Fruit fly (Drosophila melanogaster) whole organism, embryonic: Measurements from ENCODE around the gene Tm1.

Experiments
- Atf6 ChIP-seq: fragments of 200-800 bp; sonication (Bioruptor generic); IDR thresholded peaks from 2 replicates; pipeline ENCODE4 v1.3.6; 2022; ENCODE audit warnings: missing biosample characterization, missing genetic modification characterization
- BEAF-32 ChIP-seq: fragments of 200-800 bp; sonication (Bioruptor generic); optimal IDR thresholded peaks from 3 replicates; lab custom pipeline; 2017; ENCODE audit warnings: missing biosample characterization, missing genetic modification characterization, mild to moderate bottlenecking, moderate library complexity, missing genetic modification reagents
- Bteb2 ChIP-seq: fragments of 200-800 bp; sonication (Bioruptor generic); optimal IDR thresholded peaks from 2 replicates; lab custom pipeline; 2016; ENCODE audit warnings: missing biosample characterization, missing genetic modification characterization
- CG11093 ChIP-seq: fragments of 200-800 bp; sonication (Bioruptor generic); IDR thresholded peaks from 3 replicates; pipeline ENCODE4 v1.3.6; 2022; ENCODE audit warnings: missing biosample characterization, missing genetic modification characterization
- CG11695 ChIP-seq: fragments of 200-800 bp; sonication (Bioruptor generic); IDR thresholded peaks from 3 replicates; pipeline ENCODE4 v1.3.6; 2022; ENCODE audit warnings: missing biosample characterization, missing genetic modification characterization
- CG12659 ChIP-seq: fragments of 200-800 bp; sonication (Bioruptor generic); optimal IDR thresholded peaks from 3 replicates; lab custom pipeline; 2017; ENCODE audit warnings: mild to moderate bottlenecking, missing biosample characterization, missing genetic modification reagents, missing genetic modification characterization
- CG14441 ChIP-seq: fragments of 200-800 bp; sonication (Bioruptor generic); IDR thresholded peaks from 2 replicates; pipeline ENCODE4 v1.3.6; 2022; ENCODE audit warnings: missing biosample characterization, missing genetic modification characterization
- CG15011 ChIP-seq: fragments of 200-800 bp; sonication (Bioruptor generic); optimal IDR thresholded peaks from 3 replicates; lab custom pipeline; 2018; ENCODE audit warnings: missing biosample characterization, mild to moderate bottlenecking, missing genetic modification characterization
- CG16813 ChIP-seq: fragments of 200-800 bp; sonication (Bioruptor generic); IDR thresholded peaks from 3 replicates; pipeline ENCODE4 v1.3.6; 2022; ENCODE audit warnings: missing biosample characterization, missing genetic modification characterization; ENCODE audit not compliant: partially characterized antibody
- CG2129 ChIP-seq: fragments of 200-800 bp; sonication (Bioruptor generic); IDR thresholded peaks from 2 replicates; pipeline ENCODE4 v1.3.6; 2022; ENCODE audit warnings: missing biosample characterization, missing genetic modification characterization; ENCODE audit not compliant: partially characterized antibody
- CG2202 ChIP-seq: fragments of 200-800 bp; sonication (Bioruptor generic); optimal IDR thresholded peaks from 2 replicates; lab custom pipeline; 2018; ENCODE audit warnings: missing biosample characterization, mild to moderate bottlenecking, missing genetic modification characterization
- CG2875 ChIP-seq: fragments of 200-800 bp; sonication (Bioruptor generic); optimal IDR thresholded peaks from 2 replicates; lab custom pipeline; 2017; ENCODE audit warnings: missing biosample characterization, mild to moderate bottlenecking, missing genetic modification characterization, missing genetic modification reagents
- CG5245 ChIP-seq: fragments of 200-800 bp; sonication (Bioruptor generic); optimal IDR thresholded peaks from 3 replicates; lab custom pipeline; 2016; ENCODE audit warnings: missing biosample characterization, missing genetic modification characterization
- CG6854 ChIP-seq: fragments of 200-800 bp; sonication (Bioruptor generic); optimal IDR thresholded peaks from 3 replicates; lab custom pipeline; 2017; ENCODE audit warnings: missing biosample characterization, mild to moderate bottlenecking, missing genetic modification characterization
- CG8765 ChIP-seq: fragments of 200-800 bp; sonication (Bioruptor generic); IDR thresholded peaks from 2 replicates; pipeline ENCODE4 v1.3.6; 2022; ENCODE audit warnings: missing biosample characterization, missing genetic modification characterization
- CG9609 ChIP-seq: fragments of 200-800 bp; sonication (Bioruptor generic); optimal IDR thresholded peaks from 3 replicates; lab custom pipeline; 2016; ENCODE audit warnings: missing biosample characterization, missing genetic modification characterization
- Dfd ChIP-seq, 2 experiments: fragments of >200 bp; optimal IDR thresholded peaks; 2 replicates each; lab custom pipeline; 2017; ENCODE audit warnings: missing biosample characterization in 2 of 2, missing genetic modification characterization in 2 of 2
- Doc2 ChIP-seq: fragments of 200-800 bp; sonication (Bioruptor generic); IDR thresholded peaks from 2 replicates; pipeline ENCODE4 v1.3.6; 2022; ENCODE audit warnings: missing biosample characterization, missing genetic modification characterization
- Hand ChIP-seq: fragments of 200-800 bp; sonication (Bioruptor generic); optimal IDR thresholded peaks from 2 replicates; lab custom pipeline; 2017; ENCODE audit warnings: mild to moderate bottlenecking, missing biosample characterization, missing genetic modification reagents, missing genetic modification characterization
- MBD-R2 ChIP-seq: fragments of 200-800 bp; sonication (Bioruptor generic); IDR thresholded peaks from 2 replicates; pipeline ENCODE4 v1.3.6; 2022; ENCODE audit warnings: missing biosample characterization, missing genetic modification characterization
- Neu2 ChIP-seq: fragments of 200-800 bp; sonication (Bioruptor generic); optimal IDR thresholded peaks from 3 replicates; lab custom pipeline; 2016; ENCODE audit warnings: missing biosample characterization, missing genetic modification characterization, borderline replicate concordance
- Oaz ChIP-seq: fragments of 200-800 bp; sonication (Bioruptor generic); IDR thresholded peaks from 2 replicates; pipeline ENCODE4 v1.3.6; 2022; ENCODE audit warnings: missing biosample characterization, missing genetic modification characterization
- Sox100B ChIP-seq: fragments of 200-800 bp; sonication (Bioruptor generic); optimal IDR thresholded peaks from 3 replicates; lab custom pipeline; 2018; ENCODE audit warnings: missing biosample characterization, mild to moderate bottlenecking, missing genetic modification characterization
- Tbp ChIP-seq: fragments of >200 bp; optimal IDR thresholded peaks from 2 replicates; lab custom pipeline; 2018; ENCODE audit warnings: missing biosample characterization, missing genetic modification characterization
- al ChIP-seq: fragments of 200-800 bp; sonication (Bioruptor generic); IDR thresholded peaks from 2 replicates; pipeline ENCODE4 v1.3.6; 2022; ENCODE audit warnings: missing biosample characterization, missing genetic modification characterization
- aop ChIP-seq: fragments of 200-800 bp; sonication (Bioruptor generic); IDR thresholded peaks from 2 replicates; pipeline ENCODE4 v1.3.6; 2022; ENCODE audit warnings: missing biosample characterization, missing genetic modification characterization
- ap ChIP-seq: fragments of 200-800 bp; sonication (Bioruptor generic); IDR thresholded peaks from 2 replicates; pipeline ENCODE4 v1.3.6; 2022; ENCODE audit warnings: missing biosample characterization, missing genetic modification characterization
- bowl ChIP-seq: fragments of 200-800 bp; sonication (Bioruptor generic); IDR thresholded peaks from 2 replicates; pipeline ENCODE4 v1.3.6; 2022; ENCODE audit warnings: missing biosample characterization, missing genetic modification characterization
- cad ChIP-seq: fragments of >200 bp; optimal IDR thresholded peaks from 2 replicates; lab custom pipeline; 2017; ENCODE audit warnings: missing biosample characterization, missing genetic modification characterization
- cg ChIP-seq: fragments of 200-800 bp; sonication (Bioruptor generic); optimal IDR thresholded peaks from 3 replicates; lab custom pipeline; 2019; ENCODE audit warnings: missing biosample characterization, mild to moderate bottlenecking, missing genetic modification characterization, moderate library complexity
- chinmo ChIP-seq: fragments of 200-800 bp; sonication (Bioruptor generic); IDR thresholded peaks from 4 replicates; pipeline ENCODE4 v1.3.6; 2022; ENCODE audit warnings: missing biosample characterization, missing genetic modification characterization; ENCODE audit not compliant: partially characterized antibody
- croc ChIP-seq: fragments of 200-800 bp; sonication (Bioruptor generic); conservative IDR thresholded peaks from 3 replicates; pipeline ENCODE4 v1.3.6; 2022; ENCODE audit warnings: missing biosample characterization, missing genetic modification characterization
- dan ChIP-seq: fragments of 200-800 bp; sonication (Bioruptor generic); IDR thresholded peaks from 2 replicates; pipeline ENCODE4 v1.3.6; 2022; ENCODE audit warnings: missing biosample characterization, missing genetic modification characterization
- dpn ChIP-seq, 2 experiments: fragments of 200-800 bp; sonication (Bioruptor generic); optimal IDR thresholded peaks; 3 replicates each; lab custom pipeline; 2016; ENCODE audit warnings: missing biosample characterization in 2 of 2, missing genetic modification characterization in 2 of 2
- ems ChIP-seq: fragments of 200-800 bp; sonication (Bioruptor generic); optimal IDR thresholded peaks from 3 replicates; lab custom pipeline; 2016; ENCODE audit warnings: missing biosample characterization, missing genetic modification characterization
- fd96Cb ChIP-seq: fragments of 200-800 bp; sonication (Bioruptor generic); optimal IDR thresholded peaks from 2 replicates; lab custom pipeline; 2018; ENCODE audit warnings: missing biosample characterization, mild to moderate bottlenecking, missing genetic modification characterization, moderate library complexity
- fu2 ChIP-seq: fragments of 200-800 bp; sonication (Bioruptor generic); optimal IDR thresholded peaks from 2 replicates; lab custom pipeline; 2016; ENCODE audit warnings: missing biosample characterization, missing genetic modification characterization
- hb ChIP-seq: fragments of 200-800 bp; sonication (Bioruptor generic); IDR thresholded peaks from 3 replicates; pipeline ENCODE4 v1.3.6; 2022; ENCODE audit warnings: missing biosample characterization, missing genetic modification characterization; ENCODE audit not compliant: partially characterized antibody
- hkb ChIP-seq, 2 experiments: fragments of 200-800 bp in 1 of 2; fragments of >200 bp in 1 of 2; sonication (Bioruptor generic) in 1 of 2; IDR thresholded peaks in 1 of 2; optimal IDR thresholded peaks in 1 of 2; 2 replicates each; pipeline versions ENCODE4 v1.3.6 to Lab custom; 2017 to 2022; ENCODE audit warnings: missing biosample characterization in 1 of 2, missing genetic modification characterization in 1 of 2
- p53 ChIP-seq: fragments of 200-800 bp; sonication (Bioruptor generic); optimal IDR thresholded peaks from 2 replicates; lab custom pipeline; 2016; ENCODE audit warnings: missing biosample characterization, missing genetic modification characterization
- pita ChIP-seq: fragments of 200-800 bp; sonication (Bioruptor generic); optimal IDR thresholded peaks from 2 replicates; lab custom pipeline; 2017; ENCODE audit warnings: missing biosample characterization, mild to moderate bottlenecking, missing genetic modification characterization
- pnt ChIP-seq: fragments of 200-800 bp; sonication (Bioruptor generic); optimal IDR thresholded peaks from 3 replicates; lab custom pipeline; 2016; ENCODE audit warnings: missing biosample characterization, missing genetic modification characterization
- sisA ChIP-seq: fragments of 200-800 bp; sonication (Bioruptor generic); IDR thresholded peaks from 2 replicates; pipeline ENCODE4 v1.3.6; 2022; ENCODE audit warnings: missing biosample characterization, missing genetic modification characterization
- so ChIP-seq: fragments of 200-800 bp; sonication (Bioruptor generic); IDR thresholded peaks from 3 replicates; pipeline ENCODE4 v1.3.6; 2022; ENCODE audit warnings: missing biosample characterization, missing genetic modification characterization
- tll ChIP-seq, 2 experiments: fragments of 200-800 bp in 1 of 2; fragments of >200 bp in 1 of 2; sonication (Bioruptor generic) in 1 of 2; optimal IDR thresholded peaks; 2 replicates each; lab custom pipeline; 2017 to 2019; ENCODE audit warnings: missing biosample characterization in 2 of 2, missing genetic modification characterization in 2 of 2, mild to moderate bottlenecking in 1 of 2, moderate library complexity in 1 of 2
- unpg ChIP-seq: fragments of 200-800 bp; sonication (Bioruptor generic); optimal IDR thresholded peaks from 3 replicates; lab custom pipeline; 2018; ENCODE audit warnings: missing biosample characterization, mild to moderate bottlenecking, missing genetic modification characterization, moderate library complexity
- zen ChIP-seq: fragments of 200-800 bp; sonication (Bioruptor generic); optimal IDR thresholded peaks from 3 replicates; lab custom pipeline; 2018; ENCODE audit warnings: missing biosample characterization, mild to moderate bottlenecking, missing genetic modification characterization, moderate library complexity
- zf30C ChIP-seq: fragments of 200-800 bp; sonication (Bioruptor generic); optimal IDR thresholded peaks from 3 replicates; lab custom pipeline; 2018; ENCODE audit warnings: missing biosample characterization, mild to moderate bottlenecking, missing genetic modification characterization

Gene Tm1

dm6 chr3R:15319912-15320746, 42.1 kb downstream of the Tm1 start, which contains the start of the genes CG6276 and CG44040 (continued):
- TF ChIP-seq ems (GFP tag; lab: Kevin White, UChicago): peak; percentile 38
- TF ChIP-seq Atf6 (GFP tag; lab: Robert Waterston, UW): peak; percentile 62; the same call in 1 of the 2 replicates
- no peak for TF ChIP-seq Tbp
- TF ChIP-seq Hand (GFP tag; lab: Kevin White, UChicago): peak; percentile 57
- TF ChIP-seq CG8765 (GFP tag; lab: Robert Waterston, UW): no peak; the same call in 1 of the 2 replicates
- TF ChIP-seq unpg (GFP tag; lab: Kevin White, UChicago): peak; percentile 50
- peak; percentile 43 to 44 for TF ChIP-seq dpn (GFP tag; optimal IDR thresholded peaks at IDR 0.05; lab: Kevin White, UChicago)
- TF ChIP-seq CG14441 (GFP tag; lab: Robert Waterston, UW): peak; percentile 59
- no peak for TF ChIP-seq pnt (GFP tag; lab: Kevin White, UChicago)
- TF ChIP-seq Sox100B (GFP tag; lab: Kevin White, UChicago): no peak
- TF ChIP-seq sisA (GFP tag; lab: Robert Waterston, UW): no peak
- TF ChIP-seq cad (GFP tag; lab: Kevin White, UChicago): no peak
- TF ChIP-seq CG2129 (GFP tag; lab: Robert Waterston, UW): no peak
- peak; percentile 37 for TF ChIP-seq CG12659
- TF ChIP-seq fu2: no peak
- no peak for TF ChIP-seq ap (GFP tag; lab: Robert Waterston, UW)
- TF ChIP-seq Bteb2 (GFP tag; lab: Kevin White, UChicago): no peak
- no peak for TF ChIP-seq pita
- TF ChIP-seq zf30C (GFP tag; lab: Kevin White, UChicago): no peak
- no peak for TF ChIP-seq CG16813 (GFP tag; lab: Robert Waterston, UW)
- peak; percentile 24 for TF ChIP-seq BEAF-32
- no peak for TF ChIP-seq bowl (GFP tag; lab: Robert Waterston, UW)
- TF ChIP-seq cg (GFP tag; lab: Kevin White, UChicago): no peak
- TF ChIP-seq aop (GFP tag; lab: Robert Waterston, UW): peak; percentile 23; the same call in 1 of the 2 replicates
- no peak for TF ChIP-seq Doc2 (GFP tag; lab: Robert Waterston, UW)
- peak; percentile 23 for TF ChIP-seq p53
- TF ChIP-seq CG5245 (GFP tag; lab: Kevin White, UChicago): no peak
- peak; percentile 32 for TF ChIP-seq CG9609 (GFP tag; lab: Kevin White, UChicago)
- TF ChIP-seq CG11093 (GFP tag; lab: Robert Waterston, UW): no peak
- TF ChIP-seq CG2202 (tag; lab: Kevin White, UChicago): no peak
- peak; percentile 9; the same call in 1 of the 2 replicates for TF ChIP-seq al (GFP tag; lab: Robert Waterston, UW)
- TF ChIP-seq CG2875 (GFP tag; lab: Kevin White, UChicago): peak; percentile 14
- no peak for TF ChIP-seq CG15011 (GFP tag; lab: Kevin White, UChicago)
- TF ChIP-seq zen: no peak
- TF ChIP-seq tll (GFP tag; optimal IDR thresholded peaks at IDR 0.05; lab: Kevin White, UChicago): no peak
- TF ChIP-seq hb (GFP tag; lab: Robert Waterston, UW): no peak
- peak; percentile 1 for TF ChIP-seq hkb (optimal IDR thresholded peaks at IDR 0.05; lab: Kevin White, UChicago)
- peak; percentile 52; the same call in 1 of the 2 replicates for TF ChIP-seq hkb (GFP tag; IDR thresholded peaks at IDR 0.05; lab: Robert Waterston, UW)
- TF ChIP-seq CG11695 (GFP tag; lab: Robert Waterston, UW): peak; percentile 6; the same call in 1 of the 3 replicates
- TF ChIP-seq chinmo (GFP tag; lab: Robert Waterston, UW): no peak
- no peak for TF ChIP-seq dan
- no peak for TF ChIP-seq croc (GFP tag; lab: Robert Waterston, UW)
- no peak for TF ChIP-seq so (GFP tag; lab: Robert Waterston, UW)
- no peak for TF ChIP-seq CG6854
- TF ChIP-seq fd96Cb (tag; lab: Kevin White, UChicago): no peak
- no peak for TF ChIP-seq Oaz (GFP tag; lab: Robert Waterston, UW)
- TF ChIP-seq Dfd (GFP tag; optimal IDR thresholded peaks at IDR 0.05; lab: Kevin White, UChicago): no peak
- no peak for TF ChIP-seq Neu2 (GFP tag; lab: Kevin White, UChicago)
- TF ChIP-seq MBD-R2 (GFP tag; lab: Robert Waterston, UW): peak; percentile 77
